Worm (Caenorhabditis elegans): ENCODE data around the gene F44G4.3.

- no peak for TF ChIP-seq hnd-1 (tag; optimal IDR thresholded peaks at IDR 0.05)
- no peak for TF ChIP-seq tbx-37 (GFP tag; conservative IDR thresholded peaks at IDR 0.05)
- TF ChIP-seq flt-1 (GFP tag; IDR thresholded peaks at IDR 0.05), result no peak
- no peak for TF ChIP-seq hmbx-1 (tag; optimal IDR thresholded peaks at IDR 0.05)
- no peak for TF ChIP-seq B0310.2 (tag; optimal IDR thresholded peaks at IDR 0.05)
- TF ChIP-seq hmg-4 (GFP tag; optimal IDR thresholded peaks at IDR 0.05), result no peak
- TF ChIP-seq ama-1 (optimal IDR thresholded peaks at IDR 0.05), result no peak
- no peak for TF ChIP-seq tra-4 (tag; optimal IDR thresholded peaks at IDR 0.05)
- no peak for TF ChIP-seq pes-1 (GFP tag; IDR thresholded peaks at IDR 0.05)
- no peak for TF ChIP-seq ets-7 (tag; optimal IDR thresholded peaks at IDR 0.05)
- TF ChIP-seq F13C5.2 (tag; optimal IDR thresholded peaks at IDR 0.05), result no peak
- TF ChIP-seq tbx-11 (GFP tag; IDR thresholded peaks at IDR 0.05), result no peak
- no peak for TF ChIP-seq scrt-1 (GFP tag; IDR thresholded peaks at IDR 0.05)
- no peak for TF ChIP-seq sea-1 (GFP tag; conservative IDR thresholded peaks at IDR 0.05)
Observed at ce11 chrII:9005067-9005466, 7.6 kb upstream of the F44G4.3 start, which contains the start of gene F44G4.7.

Data from whole organism, early embryonic.